Worm (Caenorhabditis elegans) whole organism, L4 larva: ENCODE results near the gene C34F6.1.

ENCODE experiments used
- F10B5.3 ChIP-seq: sonication (generic microtip); optimal IDR thresholded peaks from 2 replicates; lab custom pipeline; 2016; ENCODE audit warnings: mild to moderate bottlenecking, missing genetic modification characterization, missing compliant biosample characterization
- F44E2.7 ChIP-seq: fragments of 200-800 bp; sonication (Bioruptor generic); IDR thresholded peaks from 2 replicates; pipeline ENCODE4 v2.1.2; 2022; ENCODE audit warnings: missing genetic modification characterization, missing compliant biosample characterization
- R02D3.7 ChIP-seq: fragments of 150-350 bp; sonication (generic microtip); optimal IDR thresholded peaks from 3 replicates; lab custom pipeline; 2014; ENCODE audit warnings: missing biosample characterization, missing genetic modification characterization
- Y48G9A.11 ChIP-seq: fragments of 200-800 bp; sonication (Bioruptor generic); IDR thresholded peaks from 2 replicates; pipeline ENCODE4 v1.3.6; 2022; ENCODE audit warnings: missing genetic modification reagents, missing genetic modification characterization, missing compliant biosample characterization
- ZK337.2 ChIP-seq: fragments of 200-800 bp; sonication (Bioruptor generic); IDR thresholded peaks from 2 replicates; pipeline ENCODE4 v1.3.6; 2022; ENCODE audit warnings: missing genetic modification reagents, missing genetic modification characterization, missing compliant biosample characterization
- aha-1 ChIP-seq: fragments of 150-350 bp; peaks from one replicate; lab custom pipeline; 2014; ENCODE audit warnings: missing biosample characterization, missing genetic modification characterization
- aly-2 ChIP-seq: sonication (generic microtip); optimal IDR thresholded peaks from 2 replicates; lab custom pipeline; 2018; ENCODE audit warnings: missing biosample characterization, missing genetic modification characterization
- ama-1 ChIP-seq: fragments of 150-350 bp; optimal IDR thresholded peaks from 2 replicates; lab custom pipeline; 2014; ENCODE audit warnings: inconsistent platforms, mixed read lengths
- attf-4 ChIP-seq: sonication (generic microtip); optimal IDR thresholded peaks from 3 replicates; lab custom pipeline; 2017; ENCODE audit warnings: missing biosample characterization, missing genetic modification characterization
- ceh-20 ChIP-seq: fragments of 200-800 bp; sonication (Bioruptor generic); IDR thresholded peaks from 2 replicates; pipeline ENCODE4 v1.3.6; 2022; ENCODE audit warnings: missing genetic modification reagents, missing genetic modification characterization, missing compliant biosample characterization
- ceh-32 ChIP-seq: sonication (generic microtip); optimal IDR thresholded peaks from 2 replicates; lab custom pipeline; 2016; ENCODE audit warnings: mild to moderate bottlenecking, missing genetic modification characterization, missing compliant biosample characterization; ENCODE audit not compliant: poor library complexity
- ceh-82 ChIP-seq: sonication (generic microtip); optimal IDR thresholded peaks from 2 replicates; lab custom pipeline; 2017; ENCODE audit warnings: missing biosample characterization, missing genetic modification characterization
- ctbp-1 ChIP-seq: fragments of 200-800 bp; sonication (Bioruptor generic); IDR thresholded peaks from 2 replicates; pipeline ENCODE4 v1.3.6; 2022; ENCODE audit warnings: missing genetic modification reagents, missing genetic modification characterization, missing compliant biosample characterization
- daf-12 ChIP-seq: fragments of 150-350 bp; optimal IDR thresholded peaks from 2 replicates; lab custom pipeline; 2014; ENCODE audit warnings: missing biosample characterization, missing genetic modification reagents, missing genetic modification characterization
- daf-16 ChIP-seq, 3 experiments: sonication (generic microtip); optimal IDR thresholded peaks; 2 replicates each; lab custom pipeline; 2016 to 2017; ENCODE audit warnings: missing genetic modification characterization in 3 of 3, missing genetic modification reagents in 3 of 3, mild to moderate bottlenecking in 2 of 3, missing compliant biosample characterization in 2 of 3, missing biosample characterization in 1 of 3, moderate library complexity in 1 of 3
- daf-8 ChIP-seq: fragments of 200-800 bp; sonication (Bioruptor generic); IDR thresholded peaks from 2 replicates; pipeline ENCODE4 v1.3.6; 2022; ENCODE audit warnings: missing genetic modification characterization, missing compliant biosample characterization
- dpl-1 ChIP-seq: fragments of 150-350 bp; optimal IDR thresholded peaks from 2 replicates; lab custom pipeline; 2014; ENCODE audit warnings: missing biosample characterization, missing genetic modification reagents, missing genetic modification characterization
- duxl-1 ChIP-seq: sonication (generic microtip); optimal IDR thresholded peaks from 2 replicates; lab custom pipeline; 2016; ENCODE audit warnings: mild to moderate bottlenecking, missing genetic modification characterization, moderate library complexity, missing compliant biosample characterization; ENCODE audit not compliant: poor library complexity
- dve-1 ChIP-seq: sonication (generic microtip); optimal IDR thresholded peaks from 2 replicates; lab custom pipeline; 2017; ENCODE audit warnings: antibody characterized with exemption, mild to moderate bottlenecking, missing genetic modification characterization, missing compliant biosample characterization; ENCODE audit not compliant: insufficient read depth
- egl-27 ChIP-seq: sonication (generic microtip); optimal IDR thresholded peaks from 3 replicates; lab custom pipeline; 2017; ENCODE audit warnings: missing biosample characterization, missing genetic modification reagents, missing genetic modification characterization
- fos-1 ChIP-seq: fragments of 150-350 bp; optimal IDR thresholded peaks from 2 replicates; lab custom pipeline; 2014; ENCODE audit warnings: missing biosample characterization, missing genetic modification characterization
- gei-8 ChIP-seq: fragments of 200-800 bp; sonication (Bioruptor generic); optimal IDR thresholded peaks from 2 replicates; lab custom pipeline; 2018; ENCODE audit warnings: mild to moderate bottlenecking, missing genetic modification characterization, missing compliant biosample characterization
- hif-1 ChIP-seq, 2 experiments: sonication (generic microtip); optimal IDR thresholded peaks; 2 replicates each; lab custom pipeline; 2016 to 2017; ENCODE audit warnings: missing compliant biosample characterization in 2 of 2, missing genetic modification characterization in 2 of 2, missing genetic modification reagents in 2 of 2, missing genotype in 2 of 2, mild to moderate bottlenecking in 1 of 2
- hlh-30 ChIP-seq: sonication (generic microtip); optimal IDR thresholded peaks from 2 replicates; lab custom pipeline; 2017; ENCODE audit warnings: antibody characterized with exemption, mild to moderate bottlenecking, missing genetic modification characterization, missing compliant biosample characterization; ENCODE audit not compliant: insufficient read depth
- hmg-1.1 ChIP-seq: fragments of 200-800 bp; sonication (Bioruptor generic); IDR thresholded peaks from 2 replicates; pipeline ENCODE4 v1.3.6; 2022; ENCODE audit warnings: missing genetic modification reagents, missing genetic modification characterization, missing compliant biosample characterization
- lin-13 ChIP-seq: fragments of 150-350 bp; optimal IDR thresholded peaks from 2 replicates; lab custom pipeline; 2014; ENCODE audit warnings: missing biosample characterization, missing genetic modification reagents, missing genetic modification characterization
- lsy-2 ChIP-seq, 2 experiments: fragments of 150-350 bp in 1 of 2; sonication (generic microtip) in 1 of 2; optimal IDR thresholded peaks; 2 replicates each; lab custom pipeline; 2014 to 2017; ENCODE audit warnings: missing biosample characterization in 2 of 2, missing genetic modification characterization in 2 of 2
- mdl-1 ChIP-seq, 2 experiments: fragments of 150-350 bp in 1 of 2; sonication (generic microtip) in 1 of 2; optimal IDR thresholded peaks; 2 replicates each; lab custom pipeline; 2014 to 2017; ENCODE audit warnings: missing biosample characterization in 2 of 2, missing genetic modification characterization in 2 of 2
- mep-1 ChIP-seq: fragments of 150-350 bp; sonication (generic microtip); optimal IDR thresholded peaks from 3 replicates; lab custom pipeline; 2014; ENCODE audit warnings: missing biosample characterization, missing genetic modification characterization
- mxl-2 ChIP-seq: fragments of 200-800 bp; sonication (Bioruptor generic); conservative IDR thresholded peaks from 2 replicates; pipeline ENCODE4 v1.3.6; 2022; ENCODE audit warnings: missing genetic modification reagents, missing genetic modification characterization, missing compliant biosample characterization
- nhr-10 ChIP-seq: fragments of 150-350 bp; optimal IDR thresholded peaks from 2 replicates; lab custom pipeline; 2014; ENCODE audit warnings: missing biosample characterization, missing genetic modification characterization
- nhr-102 ChIP-seq: sonication (generic microtip); optimal IDR thresholded peaks from 2 replicates; lab custom pipeline; 2016; ENCODE audit warnings: mild to moderate bottlenecking, missing genetic modification characterization, moderate library complexity, missing compliant biosample characterization
- nhr-111 ChIP-seq: fragments of 200-800 bp; sonication (Bioruptor generic); optimal IDR thresholded peaks from 2 replicates; lab custom pipeline; 2018; ENCODE audit warnings: mild to moderate bottlenecking, missing genetic modification characterization, missing compliant biosample characterization
- nhr-25 ChIP-seq: sonication (generic microtip); optimal IDR thresholded peaks from 2 replicates; lab custom pipeline; 2017; ENCODE audit warnings: missing genetic modification characterization, mild to moderate bottlenecking, missing compliant biosample characterization, antibody characterized with exemption, moderate library complexity, borderline replicate concordance; ENCODE audit not compliant: insufficient read depth
- nhr-41 ChIP-seq: fragments of 200-800 bp; sonication (Bioruptor generic); IDR thresholded peaks from 2 replicates; pipeline ENCODE4 v1.3.6; 2022; ENCODE audit warnings: missing genetic modification reagents, missing genetic modification characterization, missing compliant biosample characterization
- nhr-76 ChIP-seq: fragments of 150-350 bp; optimal IDR thresholded peaks from 2 replicates; lab custom pipeline; 2014; ENCODE audit warnings: missing biosample characterization, missing genetic modification characterization
- pha-4 ChIP-seq, 2 experiments: fragments of 150-350 bp in 1 of 2; fragments of 200-800 bp in 1 of 2; sonication (Bioruptor generic) in 1 of 2; IDR thresholded peaks in 1 of 2; optimal IDR thresholded peaks in 1 of 2; 2 replicates each; pipeline versions ENCODE4 v1.3.6 to Lab custom; 2014 to 2022; ENCODE audit warnings: missing genetic modification characterization in 2 of 2, missing genetic modification reagents in 2 of 2, missing biosample characterization in 1 of 2, missing compliant biosample characterization in 1 of 2
- pqm-1 ChIP-seq: sonication (generic microtip); optimal IDR thresholded peaks from 2 replicates; lab custom pipeline; 2017; ENCODE audit warnings: missing biosample characterization, missing genetic modification characterization
- rbr-2 ChIP-seq: sonication (generic microtip); optimal IDR thresholded peaks from 2 replicates; lab custom pipeline; 2016; ENCODE audit warnings: missing genotype, missing genetic modification characterization, missing compliant biosample characterization
- sdz-12 ChIP-seq: fragments of 200-800 bp; sonication (Bioruptor generic); optimal IDR thresholded peaks from 2 replicates; lab custom pipeline; 2018; ENCODE audit warnings: mild to moderate bottlenecking, missing genetic modification characterization, missing compliant biosample characterization
- set-16 ChIP-seq: fragments of 200-800 bp; sonication (Bioruptor generic); IDR thresholded peaks from 2 replicates; pipeline ENCODE4 v1.3.6; 2022; ENCODE audit warnings: missing genetic modification reagents, missing genetic modification characterization, missing compliant biosample characterization
- skn-1 ChIP-seq: fragments of 150-350 bp; optimal IDR thresholded peaks from 2 replicates; lab custom pipeline; 2014; ENCODE audit warnings: missing biosample characterization, missing genetic modification characterization
- snpc-4 ChIP-seq: fragments of 150-350 bp; optimal IDR thresholded peaks from 2 replicates; lab custom pipeline; 2014; ENCODE audit warnings: missing biosample characterization, missing genetic modification characterization
- tag-97 ChIP-seq: fragments of 200-800 bp; sonication (Bioruptor generic); IDR thresholded peaks from 2 replicates; pipeline ENCODE4 v1.3.6; 2022; ENCODE audit warnings: missing genetic modification characterization, missing compliant biosample characterization
- unc-39 ChIP-seq: sonication (generic microtip); optimal IDR thresholded peaks from 2 replicates; lab custom pipeline; 2017; ENCODE audit warnings: missing biosample characterization, missing genetic modification characterization
- vab-7 ChIP-seq: fragments of 200-800 bp; sonication (Bioruptor generic); IDR thresholded peaks from 2 replicates; pipeline ENCODE4 v1.3.6; 2022; ENCODE audit warnings: missing genetic modification reagents, missing genetic modification characterization, missing compliant biosample characterization
- zag-1 ChIP-seq: fragments of 150-350 bp; optimal IDR thresholded peaks from 2 replicates; lab custom pipeline; 2014; ENCODE audit warnings: missing biosample characterization, missing genetic modification characterization
- zfp-2 ChIP-seq: sonication (generic microtip); optimal IDR thresholded peaks from 2 replicates; lab custom pipeline; 2016; ENCODE audit warnings: mild to moderate bottlenecking, missing genetic modification characterization, missing compliant biosample characterization
- zfp-3 ChIP-seq: fragments of 200-800 bp; sonication (Bioruptor generic); conservative IDR thresholded peaks from 2 replicates; pipeline ENCODE4 v1.3.6; 2022; ENCODE audit warnings: missing genetic modification reagents, missing genetic modification characterization, missing compliant biosample characterization
- ztf-11 ChIP-seq: fragments of 150-350 bp; optimal IDR thresholded peaks from 2 replicates; lab custom pipeline; 2014; ENCODE audit warnings: missing biosample characterization, missing genetic modification characterization
- ztf-7 ChIP-seq: fragments of 150-350 bp; optimal IDR thresholded peaks from 2 replicates; lab custom pipeline; 2014; ENCODE audit warnings: missing biosample characterization, missing genetic modification characterization

The C34F6.1 gene

ce11 chrX:11206953-11207352 is 10.3 kb upstream of the C34F6.1 start, which contains the start of gene hst-2 (continued):
- no peak for TF ChIP-seq pqm-1 (tag; lab: Kevin White, UChicago)
- no peak for TF ChIP-seq R02D3.7 (tag; lab: Kevin White, UChicago)
- TF ChIP-seq hlh-30 (tag; lab: Kevin White, UChicago) = peak; percentile 76
- no peak for TF ChIP-seq daf-12
- TF ChIP-seq ceh-20 (GFP tag; lab: Robert Waterston, UW) = peak; percentile 86
- no peak for TF ChIP-seq zfp-2 (tag; lab: Kevin White, UChicago)
- TF ChIP-seq dve-1 (tag; lab: Kevin White, UChicago) = peak; percentile 96
- TF ChIP-seq daf-8 (GFP tag; lab: Robert Waterston, UW) = no peak
- TF ChIP-seq ztf-11 (tag; lab: Kevin White, UChicago) = no peak
- TF ChIP-seq ama-1 (lab: Kevin White, UChicago) = no peak
- no peak for TF ChIP-seq nhr-111
- TF ChIP-seq sdz-12 (GFP tag; lab: Kevin White, UChicago) = no peak
- TF ChIP-seq nhr-41 (GFP tag; lab: Robert Waterston, UW) = no peak
- TF ChIP-seq nhr-25 (tag; lab: Kevin White, UChicago) = peak; percentile 31
- TF ChIP-seq mxl-2 (GFP tag; lab: Robert Waterston, UW) = no peak
- no peak for TF ChIP-seq egl-27 (tag; lab: Kevin White, UChicago)
- TF ChIP-seq ZK337.2 (GFP tag; lab: Robert Waterston, UW) = no peak
- no peak for TF ChIP-seq zag-1 (tag; lab: Kevin White, UChicago)
- peak; percentile 58 for TF ChIP-seq lin-13 (GFP tag; lab: Kevin White, UChicago)
- TF ChIP-seq F44E2.7 (GFP tag; lab: Robert Waterston, UW) = no peak
- peak in 1 of 2 experiments; percentile 52 for TF ChIP-seq hif-1 (tag; optimal IDR thresholded peaks at IDR 0.05; lab: Kevin White, UChicago)
- no peak for TF ChIP-seq vab-7 (GFP tag; lab: Robert Waterston, UW)
- peak; percentile 98 for TF ChIP-seq aha-1 (tag; lab: Kevin White, UChicago)
- TF ChIP-seq mep-1 (tag; lab: Kevin White, UChicago) = peak; percentile 90
- no peak for TF ChIP-seq set-16 (GFP tag; lab: Robert Waterston, UW)
- no peak for TF ChIP-seq aly-2 (tag; lab: Kevin White, UChicago)
- no peak for TF ChIP-seq snpc-4
- TF ChIP-seq Y48G9A.11 (GFP tag; lab: Robert Waterston, UW) = no peak
- peak; percentile 86 for TF ChIP-seq F10B5.3 (tag; lab: Kevin White, UChicago)
- TF ChIP-seq gei-8 (GFP tag; lab: Kevin White, UChicago) = no peak
- TF ChIP-seq hmg-1.1 (GFP tag; lab: Robert Waterston, UW) = peak; percentile 89
- TF ChIP-seq zfp-3 (GFP tag; lab: Robert Waterston, UW) = peak; percentile 66; the same call in 1 of the 2 replicates
- TF ChIP-seq duxl-1 (tag; lab: Kevin White, UChicago) = peak; percentile 91
- TF ChIP-seq ztf-7 (tag; lab: Kevin White, UChicago) = peak; percentile 79
- peak; percentile 76 for TF ChIP-seq dpl-1 (GFP tag; lab: Kevin White, UChicago)
- peak; percentile 89 for TF ChIP-seq rbr-2 (tag; lab: Kevin White, UChicago)
- TF ChIP-seq ceh-82 (tag; lab: Kevin White, UChicago) = no peak
- peak; percentile 93 for TF ChIP-seq nhr-102 (tag; lab: Kevin White, UChicago)
- TF ChIP-seq daf-16 (GFP tag; optimal IDR thresholded peaks at IDR 0.05; lab: Kevin White, UChicago) = peak; percentile 18 to 70
- TF ChIP-seq daf-16 (tag; optimal IDR thresholded peaks at IDR 0.05; lab: Kevin White, UChicago) = peak; percentile 61
- TF ChIP-seq ceh-32 (tag; lab: Kevin White, UChicago) = peak; percentile 43
- no peak for TF ChIP-seq tag-97 (GFP tag; lab: Robert Waterston, UW)
- no peak for TF ChIP-seq unc-39 (tag; lab: Kevin White, UChicago)
- TF ChIP-seq mdl-1 (tag; optimal IDR thresholded peaks at IDR 0.05; lab: Kevin White, UChicago) = peak in 1 of 2 experiments; percentile 38
- peak in 1 of 2 experiments; percentile 92 for TF ChIP-seq lsy-2 (tag; optimal IDR thresholded peaks at IDR 0.05; lab: Kevin White, UChicago)
- no peak for TF ChIP-seq pha-4 (GFP tag; IDR thresholded peaks at IDR 0.05; lab: Robert Waterston, UW)
- TF ChIP-seq pha-4 (tag; optimal IDR thresholded peaks at IDR 0.05; lab: Kevin White, UChicago) = no peak
- no peak for TF ChIP-seq nhr-10 (tag; lab: Kevin White, UChicago)
- TF ChIP-seq attf-4 (tag; lab: Kevin White, UChicago) = no peak
- no peak for TF ChIP-seq skn-1 (tag; lab: Kevin White, UChicago)
- peak; percentile 77; the same call in 1 of the 2 replicates for TF ChIP-seq ctbp-1 (GFP tag; lab: Robert Waterston, UW)
- TF ChIP-seq fos-1 (tag; lab: Kevin White, UChicago) = no peak
- no peak for TF ChIP-seq nhr-76 (tag; lab: Kevin White, UChicago)
